Fruit fly (Drosophila melanogaster): ENCODE measurements around the gene D19A.

The D19A gene

dm6 chr3L:6159863-6160262 is 29.1 kb downstream of the D19A start (continued):
- no peak for TF ChIP-seq psq (GFP tag; optimal IDR thresholded peaks at IDR 0.05)
- peak; percentile 65 for TF ChIP-seq CG2712 (tag; optimal IDR thresholded peaks at IDR 0.05)
- no peak for TF ChIP-seq Trl (optimal IDR thresholded peaks at IDR 0.05)
- no peak for TF ChIP-seq Trl (GFP tag; optimal IDR thresholded peaks at IDR 0.05)
- no peak for TF ChIP-seq grn (GFP tag; optimal IDR thresholded peaks at IDR 0.05)
- TF ChIP-seq gsb (GFP tag; IDR thresholded peaks at IDR 0.05) = no peak
- TF ChIP-seq Pdp1 (GFP tag; optimal IDR thresholded peaks at IDR 0.05) = no peak
- peak; percentile 1 for TF ChIP-seq fd96Cb (tag; optimal IDR thresholded peaks at IDR 0.05)
- TF ChIP-seq CG12744 (GFP tag; optimal IDR thresholded peaks at IDR 0.05) = no peak
- TF ChIP-seq CG14710 (tag; optimal IDR thresholded peaks at IDR 0.05) = peak; percentile 58
- TF ChIP-seq Xrp1 (GFP tag; IDR thresholded peaks at IDR 0.05) = peak; percentile 26; the same call in 1 of the 2 replicates
- TF ChIP-seq CG4707 (GFP tag; optimal IDR thresholded peaks at IDR 0.05) = no peak
- no peak for TF ChIP-seq CG11504 (tag; optimal IDR thresholded peaks at IDR 0.05)
- no peak for TF ChIP-seq Atf-2 (GFP tag; optimal IDR thresholded peaks at IDR 0.05)
- TF ChIP-seq Myb (GFP tag; optimal IDR thresholded peaks at IDR 0.05) = no peak
- TF ChIP-seq grau (tag; optimal IDR thresholded peaks at IDR 0.05) = peak; percentile 23
- peak; percentile 2 for TF ChIP-seq CG17359 (tag; optimal IDR thresholded peaks at IDR 0.05)
- TF ChIP-seq Elba2 (GFP tag; optimal IDR thresholded peaks at IDR 0.05) = no peak
- TF ChIP-seq abd-A (tag; optimal IDR thresholded peaks at IDR 0.05) = no peak
- peak; percentile 36 for TF ChIP-seq dmrt99B (tag; optimal IDR thresholded peaks at IDR 0.05)
- TF ChIP-seq CG15696 (tag; optimal IDR thresholded peaks at IDR 0.05) = peak; percentile 16
- TF ChIP-seq CG18599 (GFP tag; optimal IDR thresholded peaks at IDR 0.05) = no peak
- TF ChIP-seq CG17361 (GFP tag; IDR thresholded peaks at IDR 0.05) = peak; percentile 72; the same call in 2 of the 3 replicates
- TF ChIP-seq CG10267 (tag; optimal IDR thresholded peaks at IDR 0.05) = peak; percentile 43
- peak; percentile 12 for TF ChIP-seq CG13424 (tag; optimal IDR thresholded peaks at IDR 0.05)
- peak; percentile 43 for TF ChIP-seq CG7556 (GFP tag; optimal IDR thresholded peaks at IDR 0.05)
- TF ChIP-seq CoRest (tag; optimal IDR thresholded peaks at IDR 0.05) = peak; percentile 26
- TF ChIP-seq CG8924 (tag; optimal IDR thresholded peaks at IDR 0.05) = peak; percentile 35
- peak; percentile 55 for TF ChIP-seq sens (GFP tag)
- peak; percentile 39 for TF ChIP-seq phol (tag; optimal IDR thresholded peaks at IDR 0.05)
- peak; percentile 42 for TF ChIP-seq Sox100B (GFP tag; optimal IDR thresholded peaks at IDR 0.05)
- no peak for TF ChIP-seq gt (GFP tag; IDR thresholded peaks at IDR 0.05)
- TF ChIP-seq dmrt11E (tag; optimal IDR thresholded peaks at IDR 0.05) = peak; percentile 64
- no peak for TF ChIP-seq Gug (GFP tag; IDR thresholded peaks at IDR 0.05)
- peak; percentile 59 for TF ChIP-seq CG31441 (GFP tag; IDR thresholded peaks at IDR 0.05)
- TF ChIP-seq nerfin-2 (GFP tag; IDR thresholded peaks at IDR 0.05; ENCODE audit: partially characterized antibody) = no peak
- TF ChIP-seq CG18262 (tag; optimal IDR thresholded peaks at IDR 0.05) = peak; percentile 71
- TF ChIP-seq BtbVII (GFP tag; optimal IDR thresholded peaks at IDR 0.05) = no peak
- TF ChIP-seq CG7745 (tag; optimal IDR thresholded peaks at IDR 0.05) = no peak
- no peak for TF ChIP-seq D (optimal IDR thresholded peaks at IDR 0.05)
- peak; percentile 0 for TF ChIP-seq D (GFP tag; optimal IDR thresholded peaks at IDR 0.05)
- TF ChIP-seq sd (tag; optimal IDR thresholded peaks at IDR 0.05) = no peak
- peak; percentile 33 for TF ChIP-seq Ssrp (tag; optimal IDR thresholded peaks at IDR 0.05)
- no peak for TF ChIP-seq CG15601 (tag; optimal IDR thresholded peaks at IDR 0.05)
- TF ChIP-seq gem (tag; optimal IDR thresholded peaks at IDR 0.05) = peak; percentile 60
- TF ChIP-seq C15 (GFP tag; IDR thresholded peaks at IDR 0.05) = no peak
- no peak for TF ChIP-seq ken (GFP tag; IDR thresholded peaks at IDR 0.05)
- TF ChIP-seq gsb-n (tag; optimal IDR thresholded peaks at IDR 0.05) = no peak
- no peak for TF ChIP-seq cwo (GFP tag; optimal IDR thresholded peaks at IDR 0.05)
- peak; percentile 23 for TF ChIP-seq CG9727 (GFP tag; optimal IDR thresholded peaks at IDR 0.05)
